Worm (Caenorhabditis elegans) whole organism, L2 larva: Measurements from ENCODE around the gene cpna-2.

Source experiments
- R02D3.7 ChIP-seq: fragments of 150-350 bp; optimal IDR thresholded peaks from 2 replicates; lab custom pipeline; 2014; ENCODE audit warnings: missing biosample characterization, missing genetic modification characterization
- dmd-4 ChIP-seq: sonication (generic microtip); optimal IDR thresholded peaks from 2 replicates; lab custom pipeline; 2017; ENCODE audit warnings: missing biosample characterization, missing genetic modification characterization
- fos-1 ChIP-seq: fragments of 150-350 bp; optimal IDR thresholded peaks from 2 replicates; lab custom pipeline; 2014; ENCODE audit warnings: missing biosample characterization, missing genetic modification characterization
- lsy-2 ChIP-seq, 2 experiments: fragments of 150-350 bp in 1 of 2; sonication (generic microtip) in 1 of 2; optimal IDR thresholded peaks; 2 replicates each; lab custom pipeline; 2014 to 2017; ENCODE audit warnings: missing biosample characterization in 2 of 2, missing genetic modification characterization in 2 of 2
- nhr-25 ChIP-seq: fragments of 150-350 bp; sonication (generic microtip); optimal IDR thresholded peaks from 3 replicates; lab custom pipeline; 2014; ENCODE audit warnings: missing biosample characterization, missing genetic modification characterization

- TF ChIP-seq R02D3.7 (tag; lab: Kevin White, UChicago), result no peak
- no peak for TF ChIP-seq lsy-2 (tag; optimal IDR thresholded peaks at IDR 0.05; lab: Kevin White, UChicago)
- TF ChIP-seq dmd-4 (tag; lab: Kevin White, UChicago), result no peak
- TF ChIP-seq fos-1 (tag; lab: Kevin White, UChicago), result no peak
- TF ChIP-seq nhr-25 (tag; lab: Kevin White, UChicago), result peak; percentile 18
Observed at ce11 chrII:7790324-7790898, 65.7 kb downstream of the cpna-2 start, which contains the start of gene srlf-1.
